Fruit fly (Drosophila melanogaster): Measurements from ENCODE around the gene fh.

The fh gene

dm6 chrX:9122492-9122891 is 26.4 kb downstream of the fh start (continued):
- TF ChIP-seq CG14014 (GFP tag; IDR thresholded peaks at IDR 0.05) (0 out of 2 replicates have a peak, but pooled peaks have one; percentile 7), ash1 (GFP tag; optimal IDR thresholded peaks at IDR 0.05) (no peak), CG2889 (GFP tag; IDR thresholded peaks at IDR 0.05) (no peak), CG10147 (GFP tag; optimal IDR thresholded peaks at IDR 0.05) (no peak), fd64A (GFP tag; optimal IDR thresholded peaks at IDR 0.05) (no peak), tin (GFP tag; optimal IDR thresholded peaks at IDR 0.05) (no peak), cas (GFP tag; IDR thresholded peaks at IDR 0.05) (no peak), z (GFP tag; IDR thresholded peaks at IDR 0.05) (peak; percentile 47; the same call in 1 of the 3 replicates)

DNA sequence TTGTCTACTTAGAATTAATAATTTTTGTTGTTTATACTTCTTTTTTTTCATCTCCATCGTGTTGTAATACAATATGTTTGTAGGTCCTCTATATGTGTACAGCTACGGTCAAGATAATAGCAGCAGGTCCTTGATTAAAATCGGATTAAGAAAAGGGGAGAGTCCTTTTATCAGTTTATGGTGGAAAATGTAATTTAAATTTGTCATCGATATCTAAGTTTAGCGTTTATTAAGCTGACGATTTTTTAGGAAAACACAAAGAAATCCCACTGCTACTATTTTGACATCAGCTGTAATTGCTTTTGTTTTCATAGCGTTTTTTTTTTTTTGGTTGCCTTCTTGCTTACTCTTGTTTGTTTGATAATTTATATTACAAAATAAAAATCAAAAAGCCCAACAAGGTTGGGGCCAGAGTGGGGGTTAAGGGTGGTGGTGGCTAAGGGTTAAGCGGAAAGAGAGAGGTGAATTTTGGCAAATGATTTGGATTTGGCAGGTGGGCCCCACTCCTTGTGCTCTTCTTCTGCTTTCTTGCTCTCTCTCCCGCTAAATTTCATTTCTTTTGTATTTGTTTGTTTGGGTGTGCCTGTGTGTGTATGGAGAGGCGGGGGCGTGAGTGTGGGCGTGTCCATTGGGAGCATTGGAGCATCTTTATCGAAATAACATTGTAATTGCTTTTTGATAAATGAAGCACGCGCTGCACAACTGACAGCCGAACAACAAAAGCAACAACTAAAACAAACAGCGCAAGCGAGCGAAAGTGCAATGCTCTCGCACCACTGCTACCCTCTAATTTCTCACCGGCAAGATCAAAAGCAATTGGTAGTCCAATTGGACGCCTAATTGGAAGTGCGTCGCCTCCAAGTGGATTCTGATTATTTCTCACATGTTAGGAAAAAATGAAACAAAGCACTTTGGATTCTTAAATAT is 27.8 kb downstream of the fh start:
- peak; percentile 29 for TF ChIP-seq bcd (GFP tag; optimal IDR thresholded peaks at IDR 0.05)
- TF ChIP-seq Med (GFP tag), result peak; percentile 86
- 0 out of 2 replicates have a peak, but pooled peaks have one; percentile 32 for TF ChIP-seq E2f1 (GFP tag; IDR thresholded peaks at IDR 0.05)
- TF ChIP-seq Poxn (GFP tag; IDR thresholded peaks at IDR 0.05), result no peak
- TF ChIP-seq gfzf (GFP tag; optimal IDR thresholded peaks at IDR 0.05), result no peak
- TF ChIP-seq gt (GFP tag; IDR thresholded peaks at IDR 0.05), result no peak
- TF ChIP-seq Eip74EF (GFP tag; optimal IDR thresholded peaks at IDR 0.05), result peak in 1 of 2 experiments; percentile 22
- TF ChIP-seq ewg (GFP tag; optimal IDR thresholded peaks at IDR 0.05), result no peak
- no peak for TF ChIP-seq slp2 (GFP tag; optimal IDR thresholded peaks at IDR 0.05)
- TF ChIP-seq CG31388 (GFP tag; optimal IDR thresholded peaks at IDR 0.05), result no peak
- TF ChIP-seq CG43689 (GFP tag; IDR thresholded peaks at IDR 0.05), result no peak
- peak; percentile 15 for TF ChIP-seq CG10147 (GFP tag; optimal IDR thresholded peaks at IDR 0.05)
- TF ChIP-seq so (GFP tag; IDR thresholded peaks at IDR 0.05), result no peak
- TF ChIP-seq otp (GFP tag; IDR thresholded peaks at IDR 0.05), result no peak
- TF ChIP-seq CG5180 (GFP tag; optimal IDR thresholded peaks at IDR 0.05), result no peak
- no peak for TF ChIP-seq sens-2 (GFP tag; IDR thresholded peaks at IDR 0.05)
- TF ChIP-seq onecut (GFP tag; IDR thresholded peaks at IDR 0.05), result no peak
- TF ChIP-seq CG7372 (GFP tag; IDR thresholded peaks at IDR 0.05), result 0 out of 2 replicates have a peak, but pooled peaks have one; percentile 12
- TF ChIP-seq dati (GFP tag; IDR thresholded peaks at IDR 0.05), result no peak
- no peak for TF ChIP-seq cato (GFP tag; optimal IDR thresholded peaks at IDR 0.05; ENCODE audit: borderline replicate concordance)
- TF ChIP-seq fd96Cb (tag; optimal IDR thresholded peaks at IDR 0.05), result peak; percentile 49
- no peak for TF ChIP-seq ab (GFP tag; optimal IDR thresholded peaks at IDR 0.05)
- 0 out of 3 replicates have a peak, but pooled peaks have one; percentile 10 for TF ChIP-seq CG11456 (GFP tag; IDR thresholded peaks at IDR 0.05)
- TF ChIP-seq CG10321 (GFP tag; IDR thresholded peaks at IDR 0.05), result no peak
- no peak for TF ChIP-seq CG9437 (GFP tag; optimal IDR thresholded peaks at IDR 0.05)
- TF ChIP-seq CG10366 (GFP tag; IDR thresholded peaks at IDR 0.05), result peak; percentile 24; the same call in 1 of the 2 replicates
- TF ChIP-seq BEAF-32 (GFP tag; optimal IDR thresholded peaks at IDR 0.05), result no peak
- peak; percentile 55 for TF ChIP-seq CG10979 (tag; optimal IDR thresholded peaks at IDR 0.05)
- peak; percentile 70 for TF ChIP-seq CG11504 (tag; optimal IDR thresholded peaks at IDR 0.05)
- TF ChIP-seq CG1233 (GFP tag; optimal IDR thresholded peaks at IDR 0.05), result peak; percentile 36
- TF ChIP-seq Dek (tag; optimal IDR thresholded peaks at IDR 0.05), result no peak
- TF ChIP-seq CG12769 (tag; optimal IDR thresholded peaks at IDR 0.05), result no peak
- TF ChIP-seq Ets65A (GFP tag), result peak; percentile 77
- no peak for TF ChIP-seq danr (GFP tag; IDR thresholded peaks at IDR 0.05)
- no peak for TF ChIP-seq CG16779 (GFP tag; IDR thresholded peaks at IDR 0.05)
- peak; percentile 65 for TF ChIP-seq dmrt99B (tag; optimal IDR thresholded peaks at IDR 0.05)
- peak; percentile 57 for TF ChIP-seq row (GFP tag; IDR thresholded peaks at IDR 0.05)
- no peak for TF ChIP-seq Dp (GFP tag; optimal IDR thresholded peaks at IDR 0.05)
- no peak for TF ChIP-seq CG2129 (GFP tag; IDR thresholded peaks at IDR 0.05; ENCODE audit: partially characterized antibody)
- TF ChIP-seq CG8281 (tag; optimal IDR thresholded peaks at IDR 0.05), result peak; percentile 31
- no peak for TF ChIP-seq h (optimal IDR thresholded peaks at IDR 0.05)
